Fruit fly (Drosophila melanogaster) whole organism, prepupa: ENCODE results near the gene Polr1E.

Source experiments
- Blimp-1 ChIP-seq: fragments of 200-800 bp; sonication (Bioruptor generic); optimal IDR thresholded peaks from 3 replicates; lab custom pipeline; 2017; ENCODE audit warnings: missing biosample characterization, missing genetic modification characterization, mild to moderate bottlenecking, moderate library complexity, missing genetic modification reagents
- CG11294 ChIP-seq: fragments of 200-800 bp; sonication (Bioruptor generic); IDR thresholded peaks from 2 replicates; pipeline ENCODE4 v1.3.6; 2022; ENCODE audit warnings: missing biosample characterization, missing genetic modification characterization
- CG11762 ChIP-seq: fragments of 200-800 bp; sonication (Bioruptor generic); optimal IDR thresholded peaks from 3 replicates; lab custom pipeline; 2016; ENCODE audit warnings: missing biosample characterization, missing genetic modification characterization; ENCODE audit not compliant: insufficient read depth
- CG11902 ChIP-seq: fragments of 200-800 bp; sonication (Bioruptor generic); optimal IDR thresholded peaks from 3 replicates; lab custom pipeline; 2016; ENCODE audit warnings: missing biosample characterization, missing genetic modification characterization
- CG15336 ChIP-seq: fragments of 200-800 bp; sonication (Bioruptor generic); IDR thresholded peaks from 2 replicates; pipeline ENCODE4 v1.3.6; 2022; ENCODE audit warnings: missing biosample characterization, missing genetic modification characterization
- CG1621 ChIP-seq: fragments of 200-800 bp; sonication (Bioruptor generic); optimal IDR thresholded peaks from 3 replicates; lab custom pipeline; 2018; ENCODE audit warnings: missing biosample characterization, mild to moderate bottlenecking, missing genetic modification characterization
- CG3032 ChIP-seq: fragments of 200-800 bp; optimal IDR thresholded peaks from 2 replicates; lab custom pipeline; 2019; ENCODE audit warnings: missing biosample characterization, mild to moderate bottlenecking, missing genetic modification characterization, moderate library complexity
- CG31627 ChIP-seq: fragments of 200-800 bp; sonication (Bioruptor generic); optimal IDR thresholded peaks from 3 replicates; lab custom pipeline; 2016; ENCODE audit warnings: missing biosample characterization, missing genetic modification characterization
- CG32006 ChIP-seq: fragments of 200-800 bp; sonication (Bioruptor generic); optimal IDR thresholded peaks from 3 replicates; lab custom pipeline; 2017; ENCODE audit warnings: missing biosample characterization, mild to moderate bottlenecking, missing genetic modification characterization
- CG34406 ChIP-seq: fragments of 200-800 bp; sonication (Bioruptor generic); optimal IDR thresholded peaks from 3 replicates; lab custom pipeline; 2016; ENCODE audit warnings: missing biosample characterization, missing genetic modification characterization
- CG4318 ChIP-seq: fragments of 200-800 bp; sonication (Bioruptor generic); optimal IDR thresholded peaks from 3 replicates; lab custom pipeline; 2017; ENCODE audit warnings: missing biosample characterization, mild to moderate bottlenecking, missing genetic modification characterization
- CG6163 ChIP-seq: fragments of 200-800 bp; sonication (Bioruptor generic); IDR thresholded peaks from 3 replicates; pipeline ENCODE4 v1.3.6; 2022; ENCODE audit warnings: missing biosample characterization, missing genetic modification characterization
- CG6276 ChIP-seq: fragments of 200-800 bp; sonication (Bioruptor generic); optimal IDR thresholded peaks from 2 replicates; lab custom pipeline; 2017; ENCODE audit warnings: missing biosample characterization, mild to moderate bottlenecking, missing genetic modification characterization
- CG6792 ChIP-seq: fragments of 200-800 bp; sonication (Bioruptor generic); optimal IDR thresholded peaks from 3 replicates; lab custom pipeline; 2016; ENCODE audit warnings: missing biosample characterization, missing genetic modification characterization
- CG6808 ChIP-seq: fragments of 200-800 bp; sonication (Bioruptor generic); optimal IDR thresholded peaks from 3 replicates; lab custom pipeline; 2017; ENCODE audit warnings: missing biosample characterization, missing genetic modification characterization, mild to moderate bottlenecking, moderate library complexity, missing genetic modification reagents
- CG6854 ChIP-seq: fragments of 200-800 bp; sonication (Bioruptor generic); optimal IDR thresholded peaks from 2 replicates; lab custom pipeline; 2017; ENCODE audit warnings: missing biosample characterization, mild to moderate bottlenecking, missing genetic modification characterization
- CG7368 ChIP-seq: fragments of 200-800 bp; sonication (Bioruptor generic); optimal IDR thresholded peaks from 3 replicates; lab custom pipeline; 2016; ENCODE audit warnings: missing biosample characterization, missing genetic modification characterization
- CG8319 ChIP-seq: fragments of 200-800 bp; sonication (Bioruptor generic); optimal IDR thresholded peaks from 3 replicates; lab custom pipeline; 2016; ENCODE audit warnings: missing biosample characterization, missing genetic modification characterization
- CG8632 ChIP-seq: fragments of 200-800 bp; sonication (Bioruptor generic); optimal IDR thresholded peaks from 3 replicates; lab custom pipeline; 2016; ENCODE audit warnings: missing biosample characterization, missing genetic modification characterization
- CG9139 ChIP-seq: fragments of 200-800 bp; sonication (Bioruptor generic); optimal IDR thresholded peaks from 3 replicates; lab custom pipeline; 2017; ENCODE audit warnings: missing biosample characterization, mild to moderate bottlenecking, missing genetic modification characterization
- Eip75B ChIP-seq: fragments of 200-800 bp; sonication (Bioruptor generic); optimal IDR thresholded peaks from 3 replicates; lab custom pipeline; 2016; ENCODE audit warnings: missing biosample characterization, missing genetic modification characterization
- Ets21C ChIP-seq: fragments of 200-800 bp; sonication (Bioruptor generic); optimal IDR thresholded peaks from 3 replicates; lab custom pipeline; 2016; ENCODE audit warnings: missing biosample characterization, missing genetic modification characterization
- Ets96B ChIP-seq: fragments of 200-800 bp; optimal IDR thresholded peaks from 2 replicates; lab custom pipeline; 2019; ENCODE audit warnings: missing biosample characterization, mild to moderate bottlenecking, missing genetic modification characterization, moderate library complexity
- Gug ChIP-seq: fragments of 200-800 bp; sonication (Bioruptor generic); IDR thresholded peaks from 2 replicates; pipeline ENCODE4 v1.3.6; 2022; ENCODE audit warnings: missing biosample characterization, missing genetic modification characterization
- Hr38 ChIP-seq: sonication (Bioruptor generic); optimal IDR thresholded peaks from 2 replicates; lab custom pipeline; 2016; ENCODE audit warnings: missing biosample characterization, missing genetic modification characterization
- Hr39 ChIP-seq: fragments of 200-800 bp; sonication (Bioruptor generic); optimal IDR thresholded peaks from 2 replicates; lab custom pipeline; 2016; ENCODE audit warnings: missing biosample characterization, missing genetic modification characterization
- OdsH ChIP-seq: fragments of 200-800 bp; sonication (Bioruptor generic); optimal IDR thresholded peaks from 3 replicates; lab custom pipeline; 2016; ENCODE audit warnings: missing biosample characterization, missing genetic modification characterization
- Smox ChIP-seq: fragments of 200-800 bp; sonication (Bioruptor generic); optimal IDR thresholded peaks from 3 replicates; lab custom pipeline; 2016; ENCODE audit warnings: missing biosample characterization, missing genetic modification characterization
- Sox102F ChIP-seq: fragments of 200-800 bp; sonication (Bioruptor generic); optimal IDR thresholded peaks from 2 replicates; lab custom pipeline; 2016; ENCODE audit warnings: missing biosample characterization, mild to moderate bottlenecking, missing genetic modification characterization
- Sox14 ChIP-seq: fragments of 200-800 bp; sonication (Bioruptor generic); optimal IDR thresholded peaks from 3 replicates; lab custom pipeline; 2016; ENCODE audit warnings: missing biosample characterization, missing genetic modification characterization
- Sox15 ChIP-seq: fragments of 200-800 bp; sonication (Bioruptor generic); optimal IDR thresholded peaks from 3 replicates; lab custom pipeline; 2016; ENCODE audit warnings: missing biosample characterization, missing genetic modification characterization
- acj6 ChIP-seq: fragments of 200-800 bp; sonication (Bioruptor generic); optimal IDR thresholded peaks from 3 replicates; lab custom pipeline; 2016; ENCODE audit warnings: missing biosample characterization, missing genetic modification characterization
- dac ChIP-seq: fragments of 200-800 bp; sonication (Bioruptor generic); optimal IDR thresholded peaks from 2 replicates; lab custom pipeline; 2017; ENCODE audit warnings: missing biosample characterization, mild to moderate bottlenecking, missing genetic modification characterization
- dsx ChIP-seq: fragments of 200-800 bp; optimal IDR thresholded peaks from 3 replicates; lab custom pipeline; 2019; ENCODE audit warnings: missing biosample characterization, mild to moderate bottlenecking, missing genetic modification characterization, moderate library complexity; ENCODE audit not compliant: poor library complexity, severe bottlenecking
- fd59A ChIP-seq: fragments of 200-800 bp; sonication (Bioruptor generic); optimal IDR thresholded peaks from 2 replicates; lab custom pipeline; 2017; ENCODE audit warnings: missing biosample characterization, mild to moderate bottlenecking, missing genetic modification characterization, missing genetic modification reagents
- fd85E ChIP-seq: fragments of 200-800 bp; sonication (Bioruptor generic); optimal IDR thresholded peaks from 3 replicates; lab custom pipeline; 2016; ENCODE audit warnings: missing biosample characterization, missing genetic modification characterization
- fkh ChIP-seq: fragments of 200-800 bp; sonication (Bioruptor generic); optimal IDR thresholded peaks from 3 replicates; lab custom pipeline; 2017; ENCODE audit warnings: missing biosample characterization, mild to moderate bottlenecking, missing genetic modification characterization, moderate library complexity
- lz ChIP-seq: fragments of 200-800 bp; sonication (Bioruptor generic); optimal IDR thresholded peaks from 3 replicates; lab custom pipeline; 2016; ENCODE audit warnings: missing biosample characterization, missing genetic modification characterization
- net ChIP-seq: fragments of 200-800 bp; sonication (Bioruptor generic); optimal IDR thresholded peaks from 3 replicates; lab custom pipeline; 2016; ENCODE audit warnings: missing biosample characterization, missing genetic modification characterization
- pdm3 ChIP-seq: fragments of 200-800 bp; sonication (Bioruptor generic); optimal IDR thresholded peaks from 3 replicates; lab custom pipeline; 2016; ENCODE audit warnings: missing biosample characterization, missing genetic modification characterization
- salr ChIP-seq, 2 experiments: fragments of 200-800 bp; sonication (Bioruptor generic); optimal IDR thresholded peaks; 3 replicates each; lab custom pipeline; 2016 to 2018; ENCODE audit warnings: missing biosample characterization in 2 of 2, missing genetic modification characterization in 2 of 2, mild to moderate bottlenecking in 1 of 2
- spab ChIP-seq: fragments of 200-800 bp; sonication (Bioruptor generic); optimal IDR thresholded peaks from 2 replicates; lab custom pipeline; 2017; ENCODE audit warnings: missing biosample characterization, mild to moderate bottlenecking, missing genetic modification characterization, missing genetic modification reagents
- ss ChIP-seq, 2 experiments: fragments of 200-800 bp; sonication (Bioruptor generic); optimal IDR thresholded peaks; 2 replicates in 1 of 2; 3 replicates in 1 of 2; lab custom pipeline; 2017 to 2018; ENCODE audit warnings: mild to moderate bottlenecking in 2 of 2, missing biosample characterization in 2 of 2, missing genetic modification characterization in 2 of 2, moderate library complexity in 1 of 2
- topi ChIP-seq: fragments of 200-800 bp; sonication (Bioruptor generic); optimal IDR thresholded peaks from 3 replicates; lab custom pipeline; 2016; ENCODE audit warnings: missing biosample characterization, missing genetic modification characterization
- vri ChIP-seq: fragments of 200-800 bp; sonication (Bioruptor generic); optimal IDR thresholded peaks from 3 replicates; lab custom pipeline; 2016; ENCODE audit warnings: missing biosample characterization, mild to moderate bottlenecking, missing genetic modification characterization

Gene Polr1E

DNA sequence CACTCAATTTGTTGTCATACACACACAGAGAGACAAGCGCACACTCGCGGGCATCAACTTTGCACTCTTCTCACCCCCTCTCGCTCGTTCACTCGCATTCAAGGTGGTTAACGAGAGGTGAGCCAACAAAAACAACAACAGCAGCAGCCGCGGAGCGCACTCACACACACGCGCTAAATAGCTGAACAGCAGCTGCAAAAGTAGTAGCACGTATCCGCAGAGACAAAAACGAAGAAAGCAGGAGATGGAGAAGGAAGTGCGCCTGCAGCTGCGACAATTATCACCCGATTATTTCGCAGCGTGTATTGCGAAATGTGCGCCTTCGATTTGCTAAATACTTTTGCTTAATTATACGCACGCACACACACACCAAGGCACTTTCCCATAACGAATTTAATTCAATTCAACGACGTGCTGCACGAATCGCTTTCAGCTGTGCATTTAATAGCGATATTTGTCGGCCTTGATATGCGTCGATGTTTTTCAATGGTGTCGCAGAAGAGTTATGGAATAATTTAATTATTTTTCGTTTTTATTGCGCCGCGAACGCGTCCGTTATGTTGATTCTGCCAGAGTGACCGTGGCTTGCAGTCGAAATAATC lies 3.1 kb downstream of the Polr1E start (continued):
- TF ChIP-seq CG15336 (peak; percentile 56), CG6163 (peak; percentile 80), Ets21C (GFP tag; lab: Kevin White, UChicago) (no peak), fd59A (GFP tag; lab: Kevin White, UChicago) (no peak), CG8632 (GFP tag; lab: Kevin White, UChicago) (peak; percentile 13), CG7368 (GFP tag; lab: Kevin White, UChicago) (no peak), CG11294 (GFP tag; lab: Robert Waterston, UW) (no peak), CG3032 (no peak), CG6276 (GFP tag; lab: Kevin White, UChicago) (peak; percentile 46), CG31627 (GFP tag; lab: Kevin White, UChicago) (no peak), topi (GFP tag; lab: Kevin White, UChicago) (peak; percentile 17), vri (GFP tag; lab: Kevin White, UChicago) (peak; percentile 51), CG6792 (GFP tag; lab: Kevin White, UChicago) (no peak), Sox102F (no peak), Ets96B (tag; lab: Kevin White, UChicago) (no peak), CG6854 (GFP tag; lab: Kevin White, UChicago) (no peak)
- TF ChIP-seq, all 60 proteins: peak for 28

dm6 chr3R:18297444-18298297 lies 3.9 kb downstream of the Polr1E start:
- TF ChIP-seq CG9139 (GFP tag; lab: Kevin White, UChicago) (no peak), OdsH (peak; percentile 44), CG3032 (peak; percentile 13), lz (GFP tag; lab: Kevin White, UChicago) (no peak), CG31627 (GFP tag; lab: Kevin White, UChicago) (peak; percentile 12), CG4318 (GFP tag; lab: Kevin White, UChicago) (peak; percentile 19), CG6808 (GFP tag; lab: Kevin White, UChicago) (no peak), dac (GFP tag; lab: Kevin White, UChicago) (peak; percentile 31), CG34406 (peak; percentile 24), CG7368 (GFP tag; lab: Kevin White, UChicago) (peak; percentile 4), fd85E (GFP tag; lab: Kevin White, UChicago) (no peak), CG32006 (peak; percentile 65), CG6792 (GFP tag; lab: Kevin White, UChicago) (no peak), Blimp-1 (GFP tag; lab: Kevin White, UChicago) (no peak), CG6854 (GFP tag; lab: Kevin White, UChicago) (no peak), Sox15 (GFP tag; lab: Kevin White, UChicago) (no peak), fd59A (GFP tag; lab: Kevin White, UChicago) (peak; percentile 6), Gug (GFP tag; lab: Robert Waterston, UW) (peak; percentile 41; the same call in 1 of the 2 replicates), Smox (no peak), CG11762 (GFP tag; lab: Kevin White, UChicago) (no peak), acj6 (peak; percentile 12), Ets21C (GFP tag; lab: Kevin White, UChicago) (no peak), CG8632 (GFP tag; lab: Kevin White, UChicago) (peak; percentile 18), dsx (GFP tag; lab: Kevin White, UChicago) (no peak), pdm3 (no peak), CG1621 (tag; lab: Kevin White, UChicago) (no peak), topi (GFP tag; lab: Kevin White, UChicago) (no peak), CG8319 (GFP tag; lab: Kevin White, UChicago) (no peak), Ets96B (tag; lab: Kevin White, UChicago) (no peak), net (GFP tag; lab: Kevin White, UChicago) (no peak), ss (GFP tag; optimal IDR thresholded peaks at IDR 0.05; lab: Kevin White, UChicago) (no peak), spab (no peak), Hr39 (no peak), fkh (GFP tag; lab: Kevin White, UChicago) (peak; percentile 52), salr (GFP tag; optimal IDR thresholded peaks at IDR 0.05; lab: Kevin White, UChicago) (peak in 1 of 2 experiments; percentile 19), CG11902 (GFP tag; lab: Kevin White, UChicago) (no peak), vri (GFP tag; lab: Kevin White, UChicago) (no peak), Hr38 (no peak), Eip75B (GFP tag; lab: Kevin White, UChicago) (peak; percentile 22), Sox14 (GFP tag; lab: Kevin White, UChicago) (peak; percentile 37)
